Fruit fly (Drosophila melanogaster): ENCODE data around the gene Pfdn6.

Pfdn6 gene

dm6 chr3L:19895556-19895995 is 27.9 kb upstream of the Pfdn6 start (continued):
- TF ChIP-seq D (optimal IDR thresholded peaks at IDR 0.05) (peak; percentile 52), D (GFP tag; optimal IDR thresholded peaks at IDR 0.05) (no peak), NK7.1 (GFP tag; optimal IDR thresholded peaks at IDR 0.05) (no peak), unc-4 (GFP tag; IDR thresholded peaks at IDR 0.05; ENCODE audit: partially characterized antibody) (no peak), CG34422 (GFP tag; IDR thresholded peaks at IDR 0.05) (peak; percentile 73; the same call in 1 of the 3 replicates), CG6175 (GFP tag; IDR thresholded peaks at IDR 0.05) (peak; percentile 10; the same call in 1 of the 3 replicates), schlank (tag; optimal IDR thresholded peaks at IDR 0.05) (no peak), cwo (GFP tag; optimal IDR thresholded peaks at IDR 0.05) (no peak), phol (tag; optimal IDR thresholded peaks at IDR 0.05) (no peak), cg (GFP tag; optimal IDR thresholded peaks at IDR 0.05) (peak; percentile 91), Sry-δ (GFP tag; optimal IDR thresholded peaks at IDR 0.05) (no peak), kah (GFP tag; optimal IDR thresholded peaks at IDR 0.05) (peak; percentile 66), Bgb (GFP tag; IDR thresholded peaks at IDR 0.05; ENCODE audit: partially characterized antibody) (peak; percentile 33; the same call in 1 of the 2 replicates), sob (GFP tag; IDR thresholded peaks at IDR 0.05) (peak; percentile 32; the same call in 1 of the 2 replicates), btn (GFP tag; optimal IDR thresholded peaks at IDR 0.05) (no peak), Fer3 (tag; optimal IDR thresholded peaks at IDR 0.05) (no peak), nom (GFP tag; optimal IDR thresholded peaks at IDR 0.05) (peak; percentile 47), kni (GFP tag; optimal IDR thresholded peaks at IDR 0.05) (peak; percentile 71), CG32532 (GFP tag; IDR thresholded peaks at IDR 0.05) (peak; percentile 59; the same call in 1 of the 2 replicates), CG15073 (GFP tag; optimal IDR thresholded peaks at IDR 0.05) (no peak), CG8924 (tag; optimal IDR thresholded peaks at IDR 0.05) (peak; percentile 47), ewg (GFP tag; optimal IDR thresholded peaks at IDR 0.05) (no peak), Drgx (GFP tag; IDR thresholded peaks at IDR 0.05) (peak; percentile 64), CG6654 (GFP tag; optimal IDR thresholded peaks at IDR 0.05) (no peak), CG3995 (GFP tag; optimal IDR thresholded peaks at IDR 0.05) (peak; percentile 63), MBD-R2 (GFP tag; IDR thresholded peaks at IDR 0.05) (0 out of 2 replicates have a peak, but pooled peaks have one; percentile 23), Hr78 (GFP tag; optimal IDR thresholded peaks at IDR 0.05) (peak in 1 of 2 experiments; percentile 92), BtbVII (GFP tag; optimal IDR thresholded peaks at IDR 0.05) (peak; percentile 21), pros (GFP tag; optimal IDR thresholded peaks at IDR 0.05) (peak; percentile 82), CG7271 (tag; optimal IDR thresholded peaks at IDR 0.05) (no peak), Nf-YC (tag; optimal IDR thresholded peaks at IDR 0.05) (peak; percentile 95), Doc3 (GFP tag; IDR thresholded peaks at IDR 0.05; ENCODE audit: partially characterized antibody) (peak; percentile 25; the same call in 1 of the 3 replicates), CG9437 (GFP tag; optimal IDR thresholded peaks at IDR 0.05) (no peak), ash1 (GFP tag; optimal IDR thresholded peaks at IDR 0.05) (peak; percentile 1), CG17385 (GFP tag; optimal IDR thresholded peaks at IDR 0.05) (peak; percentile 19), CG14050 (GFP tag; IDR thresholded peaks at IDR 0.05) (no peak), lbe (GFP tag; optimal IDR thresholded peaks at IDR 0.05) (peak; percentile 14), Mrtf (GFP tag; IDR thresholded peaks at IDR 0.05) (no peak)

dm6 chr3L:19896280-19896891 is 27.1 kb upstream of the Pfdn6 start:
- TF ChIP-seq kni (GFP tag; optimal IDR thresholded peaks at IDR 0.05), result peak; percentile 39
- no peak for TF ChIP-seq gsb (GFP tag; IDR thresholded peaks at IDR 0.05)
- TF ChIP-seq exex (tag; optimal IDR thresholded peaks at IDR 0.05), result peak; percentile 47
- peak; percentile 39 for TF ChIP-seq fru (optimal IDR thresholded peaks at IDR 0.05)
- peak; percentile 5 for TF ChIP-seq HLHmδ (GFP tag; optimal IDR thresholded peaks at IDR 0.05)
- TF ChIP-seq Stat92E (GFP tag; optimal IDR thresholded peaks at IDR 0.05), result no peak
- TF ChIP-seq CG15269 (tag; optimal IDR thresholded peaks at IDR 0.05), result peak; percentile 22
- TF ChIP-seq yki (optimal IDR thresholded peaks at IDR 0.05), result peak; percentile 49
- TF ChIP-seq CG9727 (GFP tag; optimal IDR thresholded peaks at IDR 0.05), result no peak
- TF ChIP-seq CG4360 (GFP tag; IDR thresholded peaks at IDR 0.05), result peak; percentile 97
- TF ChIP-seq Blimp-1 (GFP tag; optimal IDR thresholded peaks at IDR 0.05), result peak; percentile 59
- TF ChIP-seq CG10321 (GFP tag; IDR thresholded peaks at IDR 0.05), result peak; percentile 5; the same call in 1 of the 2 replicates
- peak; percentile 84 to 92 for TF ChIP-seq Trl (optimal IDR thresholded peaks at IDR 0.05)
- TF ChIP-seq Trl (GFP tag; optimal IDR thresholded peaks at IDR 0.05), result no peak

Data from whole organism, embryonic.